Fruit fly (Drosophila melanogaster): ENCODE measurements around the gene velo.

- TF ChIP-seq CG8301 (tag; optimal IDR thresholded peaks at IDR 0.05) = no peak
- peak; percentile 32 for TF ChIP-seq CG8159 (tag; optimal IDR thresholded peaks at IDR 0.05)
- TF ChIP-seq CG34367 (tag; optimal IDR thresholded peaks at IDR 0.05) = no peak
- no peak for TF ChIP-seq Ets98B (GFP tag; IDR thresholded peaks at IDR 0.05)
- TF ChIP-seq CG13204 (GFP tag; optimal IDR thresholded peaks at IDR 0.05) = no peak
- TF ChIP-seq CG10348 (GFP tag; IDR thresholded peaks at IDR 0.05) = no peak
- no peak for TF ChIP-seq CG9948 (tag; optimal IDR thresholded peaks at IDR 0.05)
Observed at dm6 chr3L:6797395-6798006, 44.9 kb upstream of the velo start.

Measured in whole organism, pupa.